Worm (Caenorhabditis elegans) whole organism, L2 larva: ENCODE data around the gene F52G3.1.

Source experiments
- aly-2 ChIP-seq: fragments of 150-350 bp; optimal IDR thresholded peaks from 2 replicates; lab custom pipeline; 2014; ENCODE audit warnings: missing biosample characterization, missing genetic modification characterization
- fos-1 ChIP-seq: fragments of 150-350 bp; optimal IDR thresholded peaks from 2 replicates; lab custom pipeline; 2014; ENCODE audit warnings: missing biosample characterization, missing genetic modification characterization
- lin-39 ChIP-seq: fragments of 150-350 bp; optimal IDR thresholded peaks from 2 replicates; lab custom pipeline; 2014; ENCODE audit warnings: missing biosample characterization, missing genetic modification reagents, missing genetic modification characterization
- zag-1 ChIP-seq: fragments of 150-350 bp; optimal IDR thresholded peaks from 2 replicates; lab custom pipeline; 2014; ENCODE audit warnings: missing biosample characterization, missing genetic modification characterization
- ztf-11 ChIP-seq: sonication (generic microtip); optimal IDR thresholded peaks from 2 replicates; lab custom pipeline; 2017; ENCODE audit warnings: missing biosample characterization, missing genetic modification characterization

- TF ChIP-seq zag-1 (tag; lab: Kevin White, UChicago): no peak
- no peak for TF ChIP-seq fos-1 (tag; lab: Kevin White, UChicago)
- TF ChIP-seq ztf-11 (tag; lab: Kevin White, UChicago): no peak
- no peak for TF ChIP-seq lin-39 (tag; lab: Kevin White, UChicago)
- TF ChIP-seq aly-2: no peak
These were observed 32.2 kb upstream of the F52G3.1 start for ce11 chrX:16931255-16932023.
